Worm (Caenorhabditis elegans): ENCODE data around the gene F54D8.10.

DNA sequence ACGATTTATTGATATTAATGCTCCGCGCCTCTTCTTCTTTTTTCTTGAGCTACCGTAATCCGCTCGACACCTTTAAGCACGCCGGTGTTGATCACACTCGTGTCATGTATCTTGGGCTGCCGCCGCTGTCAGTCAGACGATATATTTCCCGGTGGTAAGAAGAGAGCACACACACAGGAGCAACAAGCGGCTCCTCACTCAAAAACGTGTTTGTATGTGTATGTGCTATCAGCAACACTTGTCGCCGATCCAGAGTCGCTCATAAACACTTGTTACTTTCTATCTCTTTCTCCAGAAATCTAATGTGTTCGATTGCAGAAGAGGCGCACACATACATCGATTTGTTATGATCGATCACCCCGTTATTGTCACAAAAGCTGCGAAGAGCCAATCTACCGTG lies 46.0 kb downstream of the F54D8.10 start:
- TF ChIP-seq ama-1 (optimal IDR thresholded peaks at IDR 0.05) (no peak), flt-1 (GFP tag; IDR thresholded peaks at IDR 0.05) (no peak)

Data from whole organism, early embryonic.